Fruit fly (Drosophila melanogaster) whole organism, embryonic: ENCODE data around the gene CtBP.

Experiments
- Aef1 ChIP-seq: fragments of 200-800 bp; sonication (Bioruptor generic); IDR thresholded peaks from 3 replicates; pipeline ENCODE4 v1.3.6; 2022; ENCODE audit warnings: missing biosample characterization, missing genetic modification characterization
- Bgb ChIP-seq: fragments of 200-800 bp; sonication (Bioruptor generic); IDR thresholded peaks from 2 replicates; pipeline ENCODE4 v1.3.6; 2022; ENCODE audit warnings: missing biosample characterization, missing genetic modification characterization; ENCODE audit not compliant: partially characterized antibody
- Blimp-1 ChIP-seq: fragments of 200-800 bp; sonication (Bioruptor generic); optimal IDR thresholded peaks from 3 replicates; lab custom pipeline; 2018; ENCODE audit warnings: missing biosample characterization, missing genetic modification characterization, mild to moderate bottlenecking, moderate library complexity, missing genetic modification reagents
- CG1529 ChIP-seq: fragments of 200-800 bp; sonication (Bioruptor generic); optimal IDR thresholded peaks from 3 replicates; lab custom pipeline; 2018; ENCODE audit warnings: missing biosample characterization, missing genetic modification characterization
- CG17829 ChIP-seq: fragments of 200-800 bp; optimal IDR thresholded peaks from 2 replicates; lab custom pipeline; 2019; ENCODE audit warnings: missing biosample characterization, mild to moderate bottlenecking, missing genetic modification characterization, moderate library complexity
- CG2120 ChIP-seq: fragments of 200-800 bp; sonication (Bioruptor generic); optimal IDR thresholded peaks from 3 replicates; lab custom pipeline; 2016; ENCODE audit warnings: missing biosample characterization, missing genetic modification characterization
- CG2678 ChIP-seq: fragments of 200-800 bp; sonication (Bioruptor generic); optimal IDR thresholded peaks from 3 replicates; lab custom pipeline; 2019; ENCODE audit warnings: missing biosample characterization, mild to moderate bottlenecking, missing genetic modification characterization, moderate library complexity
- CG4707 ChIP-seq: fragments of 200-800 bp; sonication (Bioruptor generic); optimal IDR thresholded peaks from 2 replicates; lab custom pipeline; 2018; ENCODE audit warnings: missing biosample characterization, mild to moderate bottlenecking, missing genetic modification characterization, moderate library complexity
- CG4730 ChIP-seq: fragments of 200-800 bp; sonication (Bioruptor generic); IDR thresholded peaks from 2 replicates; pipeline ENCODE4 v1.3.6; 2022; ENCODE audit warnings: missing biosample characterization, missing genetic modification characterization
- CG4820 ChIP-seq: fragments of 200-800 bp; sonication (Bioruptor generic); optimal IDR thresholded peaks from 3 replicates; lab custom pipeline; 2016; ENCODE audit warnings: missing biosample characterization, missing genetic modification characterization
- CG5180 ChIP-seq: fragments of 200-800 bp; sonication (Bioruptor generic); optimal IDR thresholded peaks from 3 replicates; lab custom pipeline; 2017; ENCODE audit warnings: missing biosample characterization, missing genetic modification characterization, mild to moderate bottlenecking, moderate library complexity, missing genetic modification reagents
- CG7372 ChIP-seq: fragments of 200-800 bp; sonication (Bioruptor generic); IDR thresholded peaks from 2 replicates; pipeline ENCODE4 v1.3.6; 2022; ENCODE audit warnings: missing biosample characterization, missing genetic modification characterization
- CG7928 ChIP-seq: fragments of 200-800 bp; sonication (Bioruptor generic); optimal IDR thresholded peaks from 2 replicates; lab custom pipeline; 2017; ENCODE audit warnings: missing biosample characterization, mild to moderate bottlenecking, missing genetic modification characterization
- CG8290 ChIP-seq, 3 experiments: fragments of 200-800 bp; sonication (Bioruptor generic); optimal IDR thresholded peaks; 2 replicates each; lab custom pipeline; 2016 to 2019; ENCODE audit warnings: missing biosample characterization in 3 of 3, missing genetic modification characterization in 3 of 3, mild to moderate bottlenecking in 2 of 3, moderate library complexity in 1 of 3
- CG9817 ChIP-seq: fragments of 200-800 bp; sonication (Bioruptor generic); optimal IDR thresholded peaks from 2 replicates; lab custom pipeline; 2018; ENCODE audit warnings: missing biosample characterization, mild to moderate bottlenecking, missing genetic modification characterization, moderate library complexity
- D19A ChIP-seq: fragments of 200-800 bp; optimal IDR thresholded peaks from 3 replicates; lab custom pipeline; 2019; ENCODE audit warnings: missing biosample characterization, mild to moderate bottlenecking, missing genetic modification characterization, moderate library complexity
- Dbx ChIP-seq: fragments of 200-800 bp; sonication (Bioruptor generic); IDR thresholded peaks from 3 replicates; pipeline ENCODE4 v1.3.6; 2022; ENCODE audit warnings: missing biosample characterization, missing genetic modification characterization
- Hr51 ChIP-seq, 2 experiments: fragments of 200-800 bp; sonication (Bioruptor generic); optimal IDR thresholded peaks; 2 replicates in 1 of 2; 3 replicates in 1 of 2; lab custom pipeline; 2016 to 2018; ENCODE audit warnings: missing biosample characterization in 2 of 2, missing genetic modification characterization in 2 of 2, mild to moderate bottlenecking in 1 of 2, moderate library complexity in 1 of 2
- Hr78 ChIP-seq, 2 experiments: fragments of 200-800 bp in 1 of 2; fragments of >200 bp in 1 of 2; sonication (Bioruptor generic) in 1 of 2; optimal IDR thresholded peaks; 2 replicates each; lab custom pipeline; 2017 to 2019; ENCODE audit warnings: missing biosample characterization in 2 of 2, missing genetic modification characterization in 2 of 2, mild to moderate bottlenecking in 1 of 2, moderate library complexity in 1 of 2
- Lim3 ChIP-seq: fragments of 200-800 bp; sonication (Bioruptor generic); IDR thresholded peaks from 2 replicates; pipeline ENCODE4 v1.3.6; 2022; ENCODE audit warnings: missing biosample characterization, missing genetic modification characterization
- Med ChIP-seq: fragments of 200-800 bp; sonication (Bioruptor generic); peaks from one replicate; lab custom pipeline; 2016; ENCODE audit warnings: missing biosample characterization, missing genetic modification characterization, mild to moderate bottlenecking, inconsistent platforms, moderate library complexity
- Mes4 ChIP-seq: fragments of 200-800 bp; sonication (Bioruptor generic); optimal IDR thresholded peaks from 2 replicates; lab custom pipeline; 2016; ENCODE audit warnings: missing biosample characterization, missing genetic modification characterization
- Sox102F ChIP-seq: fragments of 200-800 bp; sonication (Bioruptor generic); optimal IDR thresholded peaks from 2 replicates; lab custom pipeline; 2018; ENCODE audit warnings: missing biosample characterization, mild to moderate bottlenecking, missing genetic modification characterization, moderate library complexity
- Ssrp ChIP-seq: fragments of 200-800 bp; sonication (Bioruptor generic); optimal IDR thresholded peaks from 2 replicates; lab custom pipeline; 2018; ENCODE audit warnings: missing biosample characterization, mild to moderate bottlenecking, missing genetic modification characterization, moderate library complexity
- Trl ChIP-seq, 3 experiments: fragments of >200 bp in 2 of 3; fragments of 200-800 bp in 1 of 3; sonication (Bioruptor generic) in 1 of 3; optimal IDR thresholded peaks; 2 replicates in 1 of 3; 3 replicates in 2 of 3; lab custom pipeline; 2016 to 2017; ENCODE audit warnings: missing biosample characterization in 1 of 3, missing genetic modification characterization in 1 of 3
- ac ChIP-seq: fragments of 200-800 bp; sonication (Bioruptor generic); optimal IDR thresholded peaks from 3 replicates; lab custom pipeline; 2017; ENCODE audit warnings: missing biosample characterization, mild to moderate bottlenecking, missing genetic modification characterization
- bab2 ChIP-seq: fragments of 200-800 bp; sonication (Bioruptor generic); optimal IDR thresholded peaks from 2 replicates; lab custom pipeline; 2016; ENCODE audit warnings: missing biosample characterization, missing genetic modification characterization
- cad ChIP-seq: fragments of >200 bp; optimal IDR thresholded peaks from 2 replicates; lab custom pipeline; 2017; ENCODE audit warnings: missing biosample characterization, missing genetic modification characterization
- cg ChIP-seq: fragments of 200-800 bp; sonication (Bioruptor generic); optimal IDR thresholded peaks from 3 replicates; lab custom pipeline; 2019; ENCODE audit warnings: missing biosample characterization, mild to moderate bottlenecking, missing genetic modification characterization, moderate library complexity
- chif ChIP-seq, 2 experiments: fragments of 200-800 bp; sonication (Bioruptor generic); optimal IDR thresholded peaks; 3 replicates each; lab custom pipeline; 2016; ENCODE audit warnings: missing biosample characterization in 2 of 2, missing genetic modification characterization in 2 of 2
- cwo ChIP-seq: fragments of 200-800 bp; sonication (Bioruptor generic); optimal IDR thresholded peaks from 3 replicates; lab custom pipeline; 2017; ENCODE audit warnings: missing biosample characterization, missing genetic modification characterization, mild to moderate bottlenecking, moderate library complexity, missing genetic modification reagents
- dm ChIP-seq: fragments of 200-800 bp; sonication (Bioruptor generic); optimal IDR thresholded peaks from 3 replicates; lab custom pipeline; 2016; ENCODE audit warnings: missing biosample characterization, missing genetic modification characterization
- dmrt99B ChIP-seq: fragments of 200-800 bp; sonication (Bioruptor generic); optimal IDR thresholded peaks from 2 replicates; lab custom pipeline; 2018; ENCODE audit warnings: missing biosample characterization, mild to moderate bottlenecking, missing genetic modification characterization, moderate library complexity
- dpn ChIP-seq, 2 experiments: fragments of 200-800 bp; sonication (Bioruptor generic); optimal IDR thresholded peaks; 3 replicates each; lab custom pipeline; 2016; ENCODE audit warnings: missing biosample characterization in 2 of 2, missing genetic modification characterization in 2 of 2
- ems ChIP-seq: fragments of 200-800 bp; sonication (Bioruptor generic); optimal IDR thresholded peaks from 3 replicates; lab custom pipeline; 2016; ENCODE audit warnings: missing biosample characterization, missing genetic modification characterization
- gem ChIP-seq: fragments of 200-800 bp; sonication (Bioruptor generic); optimal IDR thresholded peaks from 2 replicates; lab custom pipeline; 2019; ENCODE audit warnings: missing biosample characterization, mild to moderate bottlenecking, missing genetic modification characterization, moderate library complexity
- gt ChIP-seq: fragments of 200-800 bp; sonication (Bioruptor generic); IDR thresholded peaks from 2 replicates; pipeline ENCODE4 v1.3.6; 2022; ENCODE audit warnings: missing biosample characterization, missing genetic modification characterization
- lmd ChIP-seq: fragments of 200-800 bp; sonication (Bioruptor generic); IDR thresholded peaks from 2 replicates; pipeline ENCODE4 v1.3.6; 2022; ENCODE audit warnings: missing biosample characterization, missing genetic modification characterization
- lola ChIP-seq, 3 experiments: fragments of >200 bp in 2 of 3; fragments of 200-800 bp in 1 of 3; sonication (Bioruptor generic) in 1 of 3; optimal IDR thresholded peaks; 2 replicates each; lab custom pipeline; 2017 to 2019; ENCODE audit warnings: missing biosample characterization in 3 of 3, missing genetic modification characterization in 3 of 3, mild to moderate bottlenecking in 1 of 3, moderate library complexity in 1 of 3
- mirr ChIP-seq: fragments of 200-800 bp; sonication (Bioruptor generic); optimal IDR thresholded peaks from 3 replicates; lab custom pipeline; 2018; ENCODE audit warnings: missing biosample characterization, mild to moderate bottlenecking, missing genetic modification characterization
- onecut ChIP-seq: fragments of 200-800 bp; sonication (Bioruptor generic); IDR thresholded peaks from 2 replicates; pipeline ENCODE4 v1.3.6; 2022; ENCODE audit warnings: missing biosample characterization, missing genetic modification characterization
- pb ChIP-seq: fragments of 200-800 bp; sonication (Bioruptor generic); optimal IDR thresholded peaks from 3 replicates; lab custom pipeline; 2016; ENCODE audit warnings: missing biosample characterization, missing genetic modification characterization
- shn ChIP-seq: fragments of 200-800 bp; sonication (Bioruptor generic); optimal IDR thresholded peaks from 3 replicates; lab custom pipeline; 2016; ENCODE audit warnings: missing biosample characterization, missing genetic modification characterization
- sna ChIP-seq: fragments of 200-800 bp; sonication (Bioruptor generic); IDR thresholded peaks from 2 replicates; pipeline ENCODE4 v1.3.6; 2022; ENCODE audit warnings: missing biosample characterization, missing genetic modification characterization; ENCODE audit not compliant: partially characterized antibody
- stwl ChIP-seq: fragments of 200-800 bp; sonication (Bioruptor generic); optimal IDR thresholded peaks from 3 replicates; lab custom pipeline; 2018; ENCODE audit warnings: missing biosample characterization, mild to moderate bottlenecking, missing genetic modification characterization, moderate library complexity
- tna ChIP-seq: fragments of 200-800 bp; sonication (Bioruptor generic); IDR thresholded peaks from 2 replicates; pipeline ENCODE4 v1.3.6; 2022; ENCODE audit warnings: missing biosample characterization, missing genetic modification characterization; ENCODE audit not compliant: partially characterized antibody
- twi ChIP-seq: fragments of 200-800 bp; optimal IDR thresholded peaks from 2 replicates; lab custom pipeline; 2019; ENCODE audit warnings: missing biosample characterization, mild to moderate bottlenecking, missing genetic modification characterization, moderate library complexity
- z ChIP-seq: fragments of 200-800 bp; sonication (Bioruptor generic); IDR thresholded peaks from 3 replicates; pipeline ENCODE4 v1.3.6; 2022; ENCODE audit warnings: missing biosample characterization, missing genetic modification characterization

The CtBP gene

dm6 chr3R:12972106-12972505, 39.3 kb upstream of the CtBP start (continued):
- TF ChIP-seq z (no peak), CG7928 (GFP tag; lab: Kevin White, UChicago) (peak; percentile 57), Dbx (GFP tag; lab: Robert Waterston, UW) (no peak), mirr (GFP tag; lab: Kevin White, UChicago) (peak; percentile 63)
- TF ChIP-seq, all 482 proteins: peak for 13

dm6 chr3R:12974447-12974846, 37.0 kb upstream of the CtBP start:
- peak; percentile 24 for TF ChIP-seq dmrt99B (tag; lab: Kevin White, UChicago)
- no peak for TF ChIP-seq CG4730 (GFP tag; lab: Robert Waterston, UW)
- TF ChIP-seq shn (GFP tag; lab: Kevin White, UChicago) = no peak
- TF ChIP-seq sna = no peak
- no peak for TF ChIP-seq tna (GFP tag; lab: Robert Waterston, UW)
- TF ChIP-seq D19A (tag; lab: Kevin White, UChicago) = peak; percentile 1
- no peak for TF ChIP-seq CG9817 (tag; lab: Kevin White, UChicago)
- TF ChIP-seq CG2678 (tag; lab: Kevin White, UChicago) = peak; percentile 46
- no peak for TF ChIP-seq CG5180 (GFP tag; lab: Kevin White, UChicago)
- no peak for TF ChIP-seq CG4707 (GFP tag; lab: Kevin White, UChicago)
- TF ChIP-seq lmd (GFP tag; lab: Robert Waterston, UW) = no peak
- no peak for TF ChIP-seq Aef1 (GFP tag; lab: Robert Waterston, UW)
- no peak for TF ChIP-seq cad (GFP tag; lab: Kevin White, UChicago)
- no peak for TF ChIP-seq Ssrp (tag; lab: Kevin White, UChicago)
- no peak for TF ChIP-seq twi (tag; lab: Kevin White, UChicago)
- TF ChIP-seq Lim3 = no peak
- no peak for TF ChIP-seq Mes4
- no peak for TF ChIP-seq lola (GFP tag; optimal IDR thresholded peaks at IDR 0.05; lab: Kevin White, UChicago)
- peak in 1 of 2 experiments; percentile 32 for TF ChIP-seq Trl (optimal IDR thresholded peaks at IDR 0.05; lab: Kevin White, UChicago)
- TF ChIP-seq Trl (GFP tag; optimal IDR thresholded peaks at IDR 0.05; lab: Kevin White, UChicago) = no peak
- no peak for TF ChIP-seq Bgb (GFP tag; lab: Robert Waterston, UW)
- TF ChIP-seq CG7372 (GFP tag; lab: Robert Waterston, UW) = no peak
- TF ChIP-seq gem (tag; lab: Kevin White, UChicago) = no peak
- peak; percentile 40 for TF ChIP-seq Blimp-1 (GFP tag; lab: Kevin White, UChicago)
- TF ChIP-seq Hr51 (GFP tag; optimal IDR thresholded peaks at IDR 0.05; lab: Kevin White, UChicago) = peak in 1 of 2 experiments; percentile 13
- TF ChIP-seq cwo (GFP tag; lab: Kevin White, UChicago) = no peak
- TF ChIP-seq pb = no peak
- no peak for TF ChIP-seq gt (GFP tag; lab: Robert Waterston, UW)
- TF ChIP-seq CG4820 (GFP tag; lab: Kevin White, UChicago) = no peak
- no peak for TF ChIP-seq Dbx (GFP tag; lab: Robert Waterston, UW)
- no peak for TF ChIP-seq chif (GFP tag; optimal IDR thresholded peaks at IDR 0.05; lab: Kevin White, UChicago)
- TF ChIP-seq CG1529 (GFP tag; lab: Kevin White, UChicago) = no peak
- peak; percentile 2 for TF ChIP-seq Sox102F (GFP tag; lab: Kevin White, UChicago)
- no peak for TF ChIP-seq stwl (tag; lab: Kevin White, UChicago)
- no peak for TF ChIP-seq ems (GFP tag; lab: Kevin White, UChicago)
- TF ChIP-seq ac (GFP tag; lab: Kevin White, UChicago) = no peak
- no peak for TF ChIP-seq CG17829 (tag; lab: Kevin White, UChicago)
- TF ChIP-seq bab2 (GFP tag; lab: Kevin White, UChicago) = no peak
- TF ChIP-seq CG8290 (GFP tag; optimal IDR thresholded peaks at IDR 0.05; lab: Kevin White, UChicago) = no peak
- no peak for TF ChIP-seq CG8290 (tag; optimal IDR thresholded peaks at IDR 0.05; lab: Kevin White, UChicago)
- TF ChIP-seq Hr78 (GFP tag; optimal IDR thresholded peaks at IDR 0.05; lab: Kevin White, UChicago) = no peak
- TF ChIP-seq dpn (GFP tag; optimal IDR thresholded peaks at IDR 0.05; lab: Kevin White, UChicago) = no peak
- TF ChIP-seq CG2120 = no peak
- TF ChIP-seq dm (GFP tag; lab: Kevin White, UChicago) = no peak
- TF ChIP-seq Med (GFP tag; lab: Kevin White, UChicago) = no peak
- no peak for TF ChIP-seq cg
- no peak for TF ChIP-seq onecut (GFP tag; lab: Robert Waterston, UW)
